Worm (Caenorhabditis elegans) whole organism, dauer: ENCODE measurements around the gene sdz-35.

ENCODE experiments used
- unc-62 ChIP-seq: sonication (generic microtip); optimal IDR thresholded peaks from 2 replicates; lab custom pipeline; 2017; ENCODE audit warnings: missing biosample characterization, missing genetic modification reagents, missing genetic modification characterization

Gene sdz-35

ce11 chrII:3208679-3209078, at the start of gene sdz-35:
TSS of gene sdz-35 (minus strand) at chrII:3208779.
- no peak for TF ChIP-seq unc-62

ce11 chrII:3251782-3252181, 43.2 kb upstream of the sdz-35 start:
- TF ChIP-seq unc-62, result no peak

DNA sequence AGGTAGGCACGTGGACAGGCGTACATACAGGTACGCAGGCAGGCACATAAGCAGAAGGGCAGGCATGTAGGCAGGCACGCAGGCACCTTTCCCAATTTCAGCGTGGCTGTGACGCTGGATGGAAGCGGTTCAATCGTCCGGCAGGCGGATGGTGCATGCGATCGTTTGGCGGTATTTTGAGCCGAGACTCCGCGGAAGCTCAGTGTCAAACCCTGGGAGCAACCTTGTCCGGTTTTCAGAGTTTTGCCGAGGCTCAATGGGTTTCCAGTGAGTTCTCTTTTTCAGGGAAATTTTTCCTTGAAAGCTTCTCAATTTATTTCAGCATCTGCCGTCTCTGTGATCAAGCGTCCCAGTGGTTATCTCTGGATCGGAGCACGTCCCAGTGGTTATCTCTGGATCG, 41.6 kb upstream of the sdz-35 start:
- no peak for TF ChIP-seq unc-62

DNA sequence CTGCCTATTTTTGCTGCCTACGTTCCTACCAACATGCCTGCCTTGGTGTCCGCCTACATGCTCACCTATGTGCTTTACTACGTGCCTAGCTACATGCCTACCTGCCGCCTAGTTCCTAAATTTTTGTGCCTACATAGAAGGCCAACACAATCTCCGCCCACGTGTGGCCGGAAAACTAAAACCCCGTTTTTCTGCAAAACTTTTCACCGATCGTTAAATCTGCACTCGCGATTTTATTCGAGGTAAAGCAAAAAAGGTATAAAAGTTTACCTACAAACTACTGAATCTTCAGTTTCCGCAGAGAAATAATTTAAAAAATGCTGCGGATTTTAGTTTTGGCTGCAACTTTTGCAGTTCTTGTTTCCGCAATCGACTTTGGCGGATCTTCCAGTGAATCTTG, 40.8 kb upstream of the sdz-35 start, which contains the start of gene clec-124:
TSS of gene clec-124 (plus strand) at position 301 of the 400 bp plus-strand sequence.
- TF ChIP-seq unc-62, result no peak

- TF ChIP-seq unc-62, result no peak
These were observed 39.6 kb upstream of the sdz-35 start, which contains the start of the genes fbxc-50 and C17F4.2 for ce11 chrII:3248043-3248718. TSS of gene fbxc-50 (minus strand) at chrII:3248123. TSS of gene C17F4.2 (plus strand) at chrII:3248668.

ce11 chrII:3247556-3247955, 39.0 kb upstream of the sdz-35 start:
- no peak for TF ChIP-seq unc-62

DNA sequence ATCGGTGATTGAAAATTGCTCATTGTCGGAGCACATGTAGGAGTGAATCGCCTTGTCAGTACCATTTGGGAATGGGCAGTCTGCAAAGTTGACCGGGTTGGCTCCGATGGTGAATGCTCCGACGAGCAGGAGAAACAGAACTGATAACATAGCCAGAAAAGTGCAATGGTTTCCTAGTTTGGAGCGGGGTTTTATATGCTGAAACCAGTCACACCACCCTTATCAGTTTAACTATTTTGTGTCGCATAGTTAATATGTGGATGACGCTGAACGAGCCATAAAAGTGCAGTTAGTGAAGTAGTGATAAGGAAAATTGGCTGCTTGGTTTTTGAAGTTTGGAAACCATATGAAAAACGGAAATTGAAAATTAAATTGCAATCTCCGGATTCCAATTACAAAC, 37.3 kb upstream of the sdz-35 start, which contains the start of gene C17F4.7:
TSS of gene C17F4.7 (minus strand) at position 180 of the 400 bp plus-strand sequence.
- no peak for TF ChIP-seq unc-62

DNA sequence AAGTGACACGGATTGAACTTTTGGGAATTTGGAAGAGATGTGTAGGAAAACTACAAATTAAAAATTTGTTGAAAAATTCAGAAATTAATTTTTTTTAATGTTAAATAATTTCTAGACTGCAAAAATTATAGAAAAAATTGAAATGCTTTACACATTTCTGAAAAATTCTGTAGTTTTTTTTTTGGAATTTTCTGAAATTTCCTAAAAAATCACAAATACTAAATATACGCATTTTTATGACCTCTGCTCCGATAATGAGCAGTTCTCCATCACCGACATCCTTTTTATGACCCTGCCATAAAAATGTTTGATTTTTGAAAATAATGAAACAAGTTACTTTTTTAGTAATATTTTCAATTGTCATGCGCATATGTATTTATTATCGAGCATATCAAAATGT, 36.2 kb upstream of the sdz-35 start:
- TF ChIP-seq unc-62, result no peak

ce11 chrII:3244070-3244469, 35.5 kb upstream of the sdz-35 start, which contains the start of gene C17F4.12:
TSS of gene C17F4.12 (minus strand) at chrII:3244170.
- TF ChIP-seq unc-62, result no peak

- no peak for TF ChIP-seq unc-62
These were observed 33.3 kb upstream of the sdz-35 start for ce11 chrII:3241842-3242241.

DNA sequence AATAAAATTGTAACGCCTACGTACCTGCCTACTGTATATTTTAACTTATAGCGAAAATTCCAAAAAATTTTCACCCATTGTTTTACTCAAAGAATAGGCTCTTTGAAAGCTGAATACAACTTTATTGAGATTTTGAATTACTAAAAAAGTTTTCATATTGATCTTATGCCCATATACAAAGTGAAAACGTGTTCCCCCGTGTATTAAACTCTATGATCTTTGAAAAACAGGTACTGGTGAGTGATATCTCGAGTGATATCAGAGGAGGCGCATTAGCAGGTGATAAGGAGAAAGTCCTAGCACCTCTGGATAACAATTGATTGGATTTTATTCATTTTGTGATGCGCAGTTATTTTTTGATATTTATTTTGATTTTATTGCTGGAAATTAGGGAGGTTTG, 31.6 kb upstream of the sdz-35 start, which contains the start of gene C17F4.3:
TSS of gene C17F4.3 (plus strand) at position 301 of the 400 bp plus-strand sequence.
- TF ChIP-seq unc-62, result no peak

DNA sequence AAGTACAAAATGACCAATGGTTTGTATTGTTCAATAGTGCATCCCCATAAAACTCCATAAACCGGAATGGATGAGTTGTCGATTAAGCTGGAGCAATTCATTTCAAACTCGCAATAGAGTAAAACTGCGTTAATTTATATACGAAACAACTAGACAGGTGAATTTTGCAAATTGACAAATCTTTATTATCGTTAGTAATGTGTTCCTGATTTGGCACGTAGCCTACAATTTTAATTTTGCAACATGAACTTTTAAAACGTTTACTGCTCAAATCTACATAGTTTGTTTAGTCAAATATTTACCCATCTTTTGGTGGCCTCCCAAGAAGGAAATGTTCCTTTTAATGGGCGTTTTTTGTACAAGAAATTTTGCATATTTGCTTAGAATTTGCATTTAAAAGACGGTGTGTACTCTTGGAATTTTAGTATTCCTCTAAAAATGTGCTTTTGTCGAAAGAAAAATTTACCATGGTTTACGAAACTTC, 28.5 kb upstream of the sdz-35 start, which contains the start of the genes srz-67 and C17F4.11:
TSS of gene srz-67 (minus strand) at position 101 of the 484 bp plus-strand sequence.
TSS of gene C17F4.11 (plus strand) at position 434 of the 484 bp plus-strand sequence.
- TF ChIP-seq unc-62, result no peak

DNA sequence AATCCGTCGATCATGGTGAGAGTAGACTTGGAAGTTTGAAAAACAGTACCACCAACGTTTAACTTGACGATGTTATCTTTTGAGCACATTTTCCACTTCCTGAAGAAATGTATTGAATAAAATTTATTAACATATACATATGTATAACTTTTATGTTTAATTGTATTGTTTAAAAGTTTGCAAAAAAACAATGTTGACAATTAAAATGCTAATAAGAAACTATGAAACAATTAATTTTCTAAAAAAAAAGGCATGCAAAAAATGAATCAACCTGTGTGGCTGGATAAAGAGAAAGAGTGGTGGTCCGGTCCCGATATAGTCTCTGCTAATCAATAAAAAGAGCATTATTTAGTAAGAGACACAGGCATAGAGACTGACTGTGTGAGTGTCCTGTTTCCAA, 26.1 kb upstream of the sdz-35 start, which contains the start of gene C17F4.8:
TSS of gene C17F4.8 (minus strand) at position 101 of the 400 bp plus-strand sequence.
- TF ChIP-seq unc-62, result no peak

DNA sequence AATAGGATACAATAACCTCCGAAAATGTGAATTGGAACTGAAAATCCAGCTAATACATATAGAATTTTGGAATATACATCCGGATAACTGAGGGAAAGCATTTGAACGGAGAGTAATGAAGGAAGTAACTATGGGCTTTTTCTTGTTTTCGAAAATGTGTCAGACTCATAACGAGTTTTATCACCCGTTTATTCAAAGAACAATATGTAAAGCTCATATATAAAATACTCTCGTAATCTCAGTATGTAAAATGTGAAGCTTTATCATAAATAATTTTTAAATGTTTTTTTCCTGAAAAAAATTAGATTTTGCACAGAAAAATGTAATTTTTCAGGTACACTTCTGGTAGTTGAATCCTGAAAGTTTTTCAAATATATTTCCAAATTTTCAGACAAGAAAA, 21.8 kb upstream of the sdz-35 start, which contains the start of gene srh-297:
TSS of gene srh-297 (minus strand) at position 101 of the 400 bp plus-strand sequence.
- TF ChIP-seq unc-62, result no peak

DNA sequence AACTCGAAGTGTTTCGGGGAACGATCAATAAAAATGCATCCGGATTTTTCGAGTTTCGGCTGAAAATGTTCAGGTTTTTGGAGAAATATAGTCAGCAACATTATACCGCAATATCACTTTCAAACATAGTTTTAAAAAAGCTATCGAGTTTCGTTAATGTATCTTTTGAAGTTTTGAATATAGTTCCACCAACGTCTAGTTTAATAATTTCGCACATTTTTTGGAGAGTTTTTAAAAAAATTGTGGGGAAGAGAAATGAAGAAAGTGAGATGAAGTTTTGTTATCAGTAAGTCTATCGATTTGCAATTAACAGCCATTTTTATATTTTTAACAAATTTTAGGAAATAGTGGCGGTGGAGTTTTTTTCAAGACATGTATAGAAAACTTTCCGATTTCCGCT, 17.2 kb upstream of the sdz-35 start, which contains the start of gene ZC239.17:
TSS of gene ZC239.17 (minus strand) at position 101 of the 400 bp plus-strand sequence.
- TF ChIP-seq unc-62, result no peak

DNA sequence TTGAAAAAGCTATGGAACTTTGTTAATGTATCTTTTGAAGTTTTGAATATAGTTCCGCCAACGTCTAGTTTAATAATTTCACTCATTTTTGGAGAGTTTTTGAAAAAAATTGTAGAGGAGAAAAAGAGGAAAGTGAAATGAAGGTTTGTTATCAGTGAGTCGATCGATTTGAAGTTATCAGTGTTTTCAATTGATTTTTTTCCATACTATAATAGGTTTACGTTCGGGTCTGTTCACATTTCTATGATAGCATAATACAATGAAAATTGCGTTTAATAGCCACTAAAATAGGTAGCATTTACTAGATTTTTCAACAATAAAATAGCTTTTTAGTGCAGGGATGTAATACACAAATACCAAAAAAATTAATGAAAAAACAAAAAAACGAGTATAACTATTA, 16.6 kb upstream of the sdz-35 start, which contains the start of gene ZC239.16:
TSS of gene ZC239.16 (minus strand) at position 120 of the 400 bp plus-strand sequence.
- no peak for TF ChIP-seq unc-62

DNA sequence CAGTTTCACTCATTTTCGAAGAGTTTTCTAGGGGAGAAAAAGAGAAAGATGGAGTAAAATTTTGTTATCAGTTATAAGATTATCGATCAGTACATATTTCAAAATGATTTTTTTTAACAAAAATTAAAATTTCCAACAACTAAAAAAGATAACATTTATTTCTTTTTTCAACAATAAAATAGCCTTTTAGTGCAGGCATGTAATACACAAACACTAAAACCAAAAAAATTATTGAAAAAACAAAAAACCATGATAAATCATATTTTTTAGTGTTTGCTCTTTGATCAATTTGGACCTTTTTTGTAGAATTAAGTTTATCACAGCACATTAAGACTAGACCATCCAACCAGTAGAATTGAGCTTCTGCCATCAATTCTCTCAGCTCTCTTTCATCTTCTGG, 16.1 kb upstream of the sdz-35 start, which contains the start of gene ZC239.15:
TSS of gene ZC239.15 (minus strand) at position 101 of the 400 bp plus-strand sequence.
- TF ChIP-seq unc-62, result no peak
